Worm (Caenorhabditis elegans): ENCODE results near the gene scc-3.
A peak's percentile ranks its signal among the peaks of the same experiment; 100 is the strongest.

ce11 chrV:12792752-12793151 is 29.0 kb downstream of the scc-3 start, which contains the start of gene ugt-5:
- TF ChIP-seq ztf-11 (tag; optimal IDR thresholded peaks at IDR 0.05) (no peak), nhr-237 (tag; optimal IDR thresholded peaks at IDR 0.05) (no peak), unc-39 (tag; optimal IDR thresholded peaks at IDR 0.05) (no peak), aly-2 (tag; optimal IDR thresholded peaks at IDR 0.05) (no peak), fos-1 (tag; optimal IDR thresholded peaks at IDR 0.05) (no peak), ZK546.5 (tag; optimal IDR thresholded peaks at IDR 0.05) (no peak), fkh-10 (GFP tag; optimal IDR thresholded peaks at IDR 0.05) (no peak), elt-2 (tag; optimal IDR thresholded peaks at IDR 0.05) (peak; percentile 52)
